Fruit fly (Drosophila melanogaster) whole organism, embryonic: ENCODE data around the gene CG9586.

Experiments
- CG10321 ChIP-seq: fragments of 200-800 bp; sonication (Bioruptor generic); IDR thresholded peaks from 2 replicates; pipeline ENCODE4 v1.3.6; 2022; ENCODE audit warnings: missing biosample characterization, missing genetic modification characterization
- CG11247 ChIP-seq: fragments of 200-800 bp; sonication (Bioruptor generic); IDR thresholded peaks from 2 replicates; pipeline ENCODE4 v1.3.6; 2022; ENCODE audit warnings: missing biosample characterization, missing genetic modification characterization
- CG11695 ChIP-seq: fragments of 200-800 bp; sonication (Bioruptor generic); IDR thresholded peaks from 3 replicates; pipeline ENCODE4 v1.3.6; 2022; ENCODE audit warnings: missing biosample characterization, missing genetic modification characterization
- CG11696 ChIP-seq: fragments of 200-800 bp; sonication (Bioruptor generic); IDR thresholded peaks from 2 replicates; pipeline ENCODE4 v1.3.6; 2022; ENCODE audit warnings: missing biosample characterization, missing genetic modification characterization
- CG12071 ChIP-seq: fragments of 200-800 bp; sonication (Bioruptor generic); optimal IDR thresholded peaks from 3 replicates; lab custom pipeline; 2018; ENCODE audit warnings: missing biosample characterization, mild to moderate bottlenecking, missing genetic modification characterization
- CG14050 ChIP-seq: fragments of 200-800 bp; sonication (Bioruptor generic); IDR thresholded peaks from 3 replicates; pipeline ENCODE4 v1.3.6; 2022; ENCODE audit warnings: missing biosample characterization, missing genetic modification characterization
- CG14441 ChIP-seq: fragments of 200-800 bp; sonication (Bioruptor generic); IDR thresholded peaks from 2 replicates; pipeline ENCODE4 v1.3.6; 2022; ENCODE audit warnings: missing biosample characterization, missing genetic modification characterization
- CG14965 ChIP-seq: fragments of 200-800 bp; sonication (Bioruptor generic); optimal IDR thresholded peaks from 2 replicates; lab custom pipeline; 2016; ENCODE audit warnings: missing biosample characterization, missing genetic modification characterization, borderline replicate concordance
- CG17385 ChIP-seq: fragments of 200-800 bp; sonication (Bioruptor generic); optimal IDR thresholded peaks from 3 replicates; lab custom pipeline; 2018; ENCODE audit warnings: missing biosample characterization, mild to moderate bottlenecking, missing genetic modification characterization
- CG17912 ChIP-seq: fragments of 200-800 bp; sonication (Bioruptor generic); optimal IDR thresholded peaks from 2 replicates; lab custom pipeline; 2018; ENCODE audit warnings: missing biosample characterization, mild to moderate bottlenecking, missing genetic modification characterization
- CG1792 ChIP-seq: fragments of 200-800 bp; sonication (Bioruptor generic); optimal IDR thresholded peaks from 2 replicates; lab custom pipeline; 2016; ENCODE audit warnings: missing biosample characterization, missing genetic modification characterization
- CG18599 ChIP-seq: fragments of 200-800 bp; sonication (Bioruptor generic); optimal IDR thresholded peaks from 3 replicates; lab custom pipeline; 2017; ENCODE audit warnings: missing biosample characterization, missing genetic modification characterization, mild to moderate bottlenecking, moderate library complexity, missing genetic modification reagents
- CG2199 ChIP-seq: fragments of 200-800 bp; sonication (Bioruptor generic); IDR thresholded peaks from 3 replicates; pipeline ENCODE4 v1.3.6; 2022; ENCODE audit warnings: missing biosample characterization, missing genetic modification characterization
- CG30431 ChIP-seq: fragments of 200-800 bp; sonication (Bioruptor generic); optimal IDR thresholded peaks from 2 replicates; lab custom pipeline; 2017; ENCODE audit warnings: missing biosample characterization, missing genetic modification characterization
- CG32532 ChIP-seq: fragments of 200-800 bp; sonication (Bioruptor generic); IDR thresholded peaks from 2 replicates; pipeline ENCODE4 v1.3.6; 2022; ENCODE audit warnings: missing biosample characterization, missing genetic modification characterization
- CG32767 ChIP-seq: fragments of 200-800 bp; sonication (Bioruptor generic); IDR thresholded peaks from 2 replicates; pipeline ENCODE4 v1.3.6; 2022; ENCODE audit warnings: missing biosample characterization, missing genetic modification characterization
- CG34224 ChIP-seq: fragments of 200-800 bp; sonication (Bioruptor generic); IDR thresholded peaks from 3 replicates; pipeline ENCODE4 v1.3.6; 2022; ENCODE audit warnings: missing biosample characterization, missing genetic modification characterization; ENCODE audit not compliant: partially characterized antibody
- CG5245 ChIP-seq: fragments of 200-800 bp; sonication (Bioruptor generic); optimal IDR thresholded peaks from 3 replicates; lab custom pipeline; 2016; ENCODE audit warnings: missing biosample characterization, missing genetic modification characterization
- CG8359 ChIP-seq: fragments of 200-800 bp; sonication (Bioruptor generic); optimal IDR thresholded peaks from 2 replicates; lab custom pipeline; 2017; ENCODE audit warnings: missing biosample characterization, mild to moderate bottlenecking, missing genetic modification characterization, borderline replicate concordance
- CG9727 ChIP-seq: fragments of 200-800 bp; sonication (Bioruptor generic); optimal IDR thresholded peaks from 3 replicates; lab custom pipeline; 2017; ENCODE audit warnings: missing biosample characterization, mild to moderate bottlenecking, missing genetic modification characterization
- D ChIP-seq, 2 experiments: fragments of 200-800 bp in 1 of 2; fragments of >200 bp in 1 of 2; sonication (Bioruptor generic) in 1 of 2; optimal IDR thresholded peaks; 2 replicates in 1 of 2; 3 replicates in 1 of 2; lab custom pipeline; 2017; ENCODE audit warnings: mild to moderate bottlenecking in 1 of 2, missing biosample characterization in 1 of 2, missing genetic modification characterization in 1 of 2, missing genetic modification reagents in 1 of 2
- D19A ChIP-seq: fragments of 200-800 bp; optimal IDR thresholded peaks from 3 replicates; lab custom pipeline; 2019; ENCODE audit warnings: missing biosample characterization, mild to moderate bottlenecking, missing genetic modification characterization, moderate library complexity
- HLH4C ChIP-seq: fragments of 200-800 bp; sonication (Bioruptor generic); IDR thresholded peaks from 3 replicates; pipeline ENCODE4 v1.3.6; 2022; ENCODE audit warnings: missing biosample characterization, missing genetic modification characterization; ENCODE audit not compliant: partially characterized antibody
- Jarid2 ChIP-seq: fragments of 200-800 bp; sonication (Bioruptor generic); optimal IDR thresholded peaks from 3 replicates; lab custom pipeline; 2017; ENCODE audit warnings: mild to moderate bottlenecking, missing biosample characterization, missing genetic modification reagents, missing genetic modification characterization
- NC2β ChIP-seq: fragments of 200-800 bp; sonication (Bioruptor generic); optimal IDR thresholded peaks from 2 replicates; lab custom pipeline; 2016; ENCODE audit warnings: missing biosample characterization, missing genetic modification characterization
- NFAT ChIP-seq: fragments of 200-800 bp; sonication (Bioruptor generic); IDR thresholded peaks from 2 replicates; pipeline ENCODE4 v1.3.6; 2022; ENCODE audit warnings: missing biosample characterization, missing genetic modification characterization
- Nf-YB ChIP-seq: fragments of 200-800 bp; sonication (Bioruptor generic); optimal IDR thresholded peaks from 3 replicates; lab custom pipeline; 2019; ENCODE audit warnings: missing biosample characterization, mild to moderate bottlenecking, missing genetic modification characterization, moderate library complexity
- Ravus ChIP-seq: fragments of 200-800 bp; sonication (Bioruptor generic); IDR thresholded peaks from 2 replicates; pipeline ENCODE4 v1.3.6; 2022; ENCODE audit warnings: missing biosample characterization, missing genetic modification characterization
- Ssrp ChIP-seq: fragments of 200-800 bp; sonication (Bioruptor generic); optimal IDR thresholded peaks from 2 replicates; lab custom pipeline; 2018; ENCODE audit warnings: missing biosample characterization, mild to moderate bottlenecking, missing genetic modification characterization, moderate library complexity
- ac ChIP-seq: fragments of 200-800 bp; sonication (Bioruptor generic); optimal IDR thresholded peaks from 3 replicates; lab custom pipeline; 2017; ENCODE audit warnings: missing biosample characterization, mild to moderate bottlenecking, missing genetic modification characterization
- bcd ChIP-seq: fragments of 200-800 bp; sonication (Bioruptor generic); optimal IDR thresholded peaks from 2 replicates; lab custom pipeline; 2017; ENCODE audit warnings: missing biosample characterization, mild to moderate bottlenecking, missing genetic modification characterization
- fru ChIP-seq: fragments of >200 bp; optimal IDR thresholded peaks from 2 replicates; lab custom pipeline; 2017
- gt ChIP-seq: fragments of 200-800 bp; sonication (Bioruptor generic); IDR thresholded peaks from 2 replicates; pipeline ENCODE4 v1.3.6; 2022; ENCODE audit warnings: missing biosample characterization, missing genetic modification characterization
- jumu ChIP-seq: fragments of 200-800 bp; sonication (Bioruptor generic); optimal IDR thresholded peaks from 3 replicates; lab custom pipeline; 2016; ENCODE audit warnings: missing biosample characterization, missing genetic modification characterization
- klu ChIP-seq: fragments of 200-800 bp; sonication (Bioruptor generic); IDR thresholded peaks from 2 replicates; pipeline ENCODE4 v1.3.6; 2022; ENCODE audit warnings: missing biosample characterization, missing genetic modification characterization
- lab ChIP-seq: fragments of 200-800 bp; sonication (Bioruptor generic); optimal IDR thresholded peaks from 3 replicates; lab custom pipeline; 2017; ENCODE audit warnings: missing biosample characterization, missing genetic modification characterization, mild to moderate bottlenecking, moderate library complexity, missing genetic modification reagents
- luna ChIP-seq: fragments of 200-800 bp; sonication (Bioruptor generic); optimal IDR thresholded peaks from 2 replicates; lab custom pipeline; 2016; ENCODE audit warnings: missing biosample characterization, missing genetic modification characterization
- mld ChIP-seq: fragments of 200-800 bp; sonication (Bioruptor generic); IDR thresholded peaks from 3 replicates; pipeline ENCODE4 v1.3.6; 2022; ENCODE audit warnings: missing biosample characterization, missing genetic modification characterization; ENCODE audit not compliant: partially characterized antibody
- nerfin-1 ChIP-seq: fragments of 200-800 bp; sonication (Bioruptor generic); optimal IDR thresholded peaks from 3 replicates; lab custom pipeline; 2019; ENCODE audit warnings: missing biosample characterization, mild to moderate bottlenecking, missing genetic modification characterization, moderate library complexity
- odd ChIP-seq: fragments of 200-800 bp; sonication (Bioruptor generic); optimal IDR thresholded peaks from 2 replicates; lab custom pipeline; 2017; ENCODE audit warnings: missing biosample characterization, mild to moderate bottlenecking, missing genetic modification characterization
- peb ChIP-seq: fragments of 200-800 bp; sonication (Bioruptor generic); IDR thresholded peaks from 2 replicates; pipeline ENCODE4 v1.3.6; 2022; ENCODE audit warnings: missing biosample characterization, missing genetic modification characterization
- pzg ChIP-seq: fragments of 200-800 bp; sonication (Bioruptor generic); optimal IDR thresholded peaks from 3 replicates; lab custom pipeline; 2018; ENCODE audit warnings: missing biosample characterization, mild to moderate bottlenecking, missing genetic modification characterization, moderate library complexity
- repo ChIP-seq: fragments of 200-800 bp; sonication (Bioruptor generic); optimal IDR thresholded peaks from 2 replicates; lab custom pipeline; 2016; ENCODE audit warnings: missing biosample characterization, missing genetic modification characterization
- salm ChIP-seq: fragments of 200-800 bp; sonication (Bioruptor generic); optimal IDR thresholded peaks from 2 replicates; lab custom pipeline; 2018; ENCODE audit warnings: missing biosample characterization, mild to moderate bottlenecking, missing genetic modification characterization
- sna ChIP-seq: fragments of 200-800 bp; sonication (Bioruptor generic); IDR thresholded peaks from 2 replicates; pipeline ENCODE4 v1.3.6; 2022; ENCODE audit warnings: missing biosample characterization, missing genetic modification characterization; ENCODE audit not compliant: partially characterized antibody
- sob ChIP-seq: fragments of 200-800 bp; sonication (Bioruptor generic); IDR thresholded peaks from 2 replicates; pipeline ENCODE4 v1.3.6; 2022; ENCODE audit warnings: missing biosample characterization, missing genetic modification characterization
- tll ChIP-seq, 2 experiments: fragments of 200-800 bp in 1 of 2; fragments of >200 bp in 1 of 2; sonication (Bioruptor generic) in 1 of 2; optimal IDR thresholded peaks; 2 replicates each; lab custom pipeline; 2017 to 2019; ENCODE audit warnings: missing biosample characterization in 2 of 2, missing genetic modification characterization in 2 of 2, mild to moderate bottlenecking in 1 of 2, moderate library complexity in 1 of 2
- trem ChIP-seq: fragments of 200-800 bp; optimal IDR thresholded peaks from 3 replicates; lab custom pipeline; 2019; ENCODE audit warnings: missing biosample characterization, mild to moderate bottlenecking, missing genetic modification characterization, moderate library complexity
- tx ChIP-seq: fragments of 200-800 bp; sonication (Bioruptor generic); optimal IDR thresholded peaks from 2 replicates; lab custom pipeline; 2016; ENCODE audit warnings: missing biosample characterization, missing genetic modification characterization
- usp ChIP-seq: fragments of >200 bp; optimal IDR thresholded peaks from 2 replicates; lab custom pipeline; 2017; ENCODE audit warnings: missing biosample characterization, missing genetic modification characterization

Gene CG9586

dm6 chr2L:9176114-9176553 is 9.8 kb upstream of the CG9586 start (continued):
- TF ChIP-seq D (optimal IDR thresholded peaks at IDR 0.05; lab: Kevin White, UChicago) (no peak), D (GFP tag; optimal IDR thresholded peaks at IDR 0.05; lab: Kevin White, UChicago) (no peak), CG10321 (GFP tag; lab: Robert Waterston, UW) (peak; percentile 99), Nf-YB (peak; percentile 24), CG8359 (GFP tag; lab: Kevin White, UChicago) (peak; percentile 18), CG11696 (GFP tag; lab: Robert Waterston, UW) (peak; percentile 73), lab (GFP tag; lab: Kevin White, UChicago) (peak; percentile 57), CG30431 (GFP tag; lab: Kevin White, UChicago) (no peak), klu (no peak), trem (tag; lab: Kevin White, UChicago) (peak; percentile 19), CG34224 (peak; percentile 79), NFAT (GFP tag; lab: Robert Waterston, UW) (no peak), tx (no peak), nerfin-1 (tag; lab: Kevin White, UChicago) (peak; percentile 9), CG11695 (GFP tag; lab: Robert Waterston, UW) (peak; percentile 73; the same call in 2 of the 3 replicates), NC2β (GFP tag; lab: Kevin White, UChicago) (no peak), CG17912 (GFP tag; lab: Kevin White, UChicago) (peak; percentile 46), Ssrp (tag; lab: Kevin White, UChicago) (no peak), mld (GFP tag; lab: Robert Waterston, UW) (no peak; the same call in 2 of the 3 replicates), peb (GFP tag; lab: Robert Waterston, UW) (0 out of 2 replicates have a peak, but pooled peaks have one; percentile 33), gt (GFP tag; lab: Robert Waterston, UW) (no peak), sob (GFP tag; lab: Robert Waterston, UW) (peak; percentile 48; the same call in 1 of the 2 replicates), CG1792 (GFP tag; lab: Kevin White, UChicago) (no peak), ac (GFP tag; lab: Kevin White, UChicago) (no peak), CG9727 (GFP tag; lab: Kevin White, UChicago) (peak; percentile 18), sna (GFP tag; lab: Robert Waterston, UW) (peak; percentile 48; the same call in 1 of the 2 replicates), CG12071 (GFP tag; lab: Kevin White, UChicago) (peak; percentile 61), CG18599 (GFP tag; lab: Kevin White, UChicago) (no peak), CG5245 (GFP tag; lab: Kevin White, UChicago) (no peak), odd (GFP tag; lab: Kevin White, UChicago) (peak; percentile 19), Jarid2 (peak; percentile 98), salm (no peak), CG2199 (GFP tag; lab: Robert Waterston, UW) (peak; percentile 86; the same call in 1 of the 3 replicates), CG14050 (GFP tag; lab: Robert Waterston, UW) (peak; percentile 15; the same call in 2 of the 3 replicates), HLH4C (GFP tag; lab: Robert Waterston, UW) (no peak), bcd (GFP tag; lab: Kevin White, UChicago) (no peak), Ravus (GFP tag; lab: Robert Waterston, UW) (no peak), pzg (GFP tag; lab: Kevin White, UChicago) (no peak), CG14441 (no peak), usp (no peak), D19A (peak; percentile 27), CG32767 (GFP tag; lab: Robert Waterston, UW) (peak; percentile 66; the same call in 1 of the 2 replicates), CG11247 (no peak), fru (lab: Kevin White, UChicago) (no peak), CG14965 (no peak), CG17385 (GFP tag; lab: Kevin White, UChicago) (peak; percentile 69), jumu (GFP tag; lab: Kevin White, UChicago) (no peak), luna (GFP tag; lab: Kevin White, UChicago) (no peak), repo (GFP tag; lab: Kevin White, UChicago) (peak; percentile 20), CG32532 (GFP tag; lab: Robert Waterston, UW) (peak; percentile 70), tll (GFP tag; optimal IDR thresholded peaks at IDR 0.05; lab: Kevin White, UChicago) (peak in 1 of 2 experiments; percentile 10)
